Fruit fly (Drosophila melanogaster) whole organism, embryonic: Measurements from ENCODE around the gene CG43693.

ENCODE experiments used
- CG10543 ChIP-seq: fragments of 200-800 bp; sonication (Bioruptor generic); optimal IDR thresholded peaks from 3 replicates; lab custom pipeline; 2017; ENCODE audit warnings: missing biosample characterization, mild to moderate bottlenecking, missing genetic modification characterization, moderate library complexity
- CG1233 ChIP-seq: fragments of 200-800 bp; sonication (Bioruptor generic); optimal IDR thresholded peaks from 4 replicates; lab custom pipeline; 2018; ENCODE audit warnings: missing biosample characterization, mild to moderate bottlenecking, missing genetic modification characterization
- CG13424 ChIP-seq: fragments of 200-800 bp; sonication (Bioruptor generic); optimal IDR thresholded peaks from 2 replicates; lab custom pipeline; 2019; ENCODE audit warnings: missing biosample characterization, mild to moderate bottlenecking, missing genetic modification characterization, moderate library complexity
- CG14050 ChIP-seq: fragments of 200-800 bp; sonication (Bioruptor generic); IDR thresholded peaks from 3 replicates; pipeline ENCODE4 v1.3.6; 2022; ENCODE audit warnings: missing biosample characterization, missing genetic modification characterization
- CG15479 ChIP-seq: fragments of 200-800 bp; sonication (Bioruptor generic); optimal IDR thresholded peaks from 3 replicates; lab custom pipeline; 2019; ENCODE audit warnings: missing biosample characterization, mild to moderate bottlenecking, missing genetic modification characterization, moderate library complexity
- CG15514 ChIP-seq: fragments of 200-800 bp; sonication (Bioruptor generic); optimal IDR thresholded peaks from 3 replicates; lab custom pipeline; 2017; ENCODE audit warnings: missing biosample characterization, missing genetic modification characterization, mild to moderate bottlenecking, moderate library complexity, missing genetic modification reagents
- CG16863 ChIP-seq: fragments of 200-800 bp; sonication (Bioruptor generic); optimal IDR thresholded peaks from 3 replicates; lab custom pipeline; 2016; ENCODE audit warnings: missing biosample characterization, missing genetic modification characterization
- CG17359 ChIP-seq: fragments of 200-800 bp; sonication (Bioruptor generic); optimal IDR thresholded peaks from 3 replicates; lab custom pipeline; 2018; ENCODE audit warnings: missing biosample characterization, mild to moderate bottlenecking, missing genetic modification characterization, moderate library complexity
- CG18599 ChIP-seq: fragments of 200-800 bp; sonication (Bioruptor generic); optimal IDR thresholded peaks from 3 replicates; lab custom pipeline; 2017; ENCODE audit warnings: missing biosample characterization, missing genetic modification characterization, mild to moderate bottlenecking, moderate library complexity, missing genetic modification reagents
- CG3407 ChIP-seq: fragments of 200-800 bp; sonication (Bioruptor generic); optimal IDR thresholded peaks from 2 replicates; lab custom pipeline; 2018; ENCODE audit warnings: missing biosample characterization, mild to moderate bottlenecking, missing genetic modification characterization
- CG34376 ChIP-seq: fragments of 200-800 bp; sonication (Bioruptor generic); optimal IDR thresholded peaks from 2 replicates; lab custom pipeline; 2018; ENCODE audit warnings: missing biosample characterization, mild to moderate bottlenecking, missing genetic modification characterization
- CG34422 ChIP-seq: fragments of 200-800 bp; sonication (Bioruptor generic); IDR thresholded peaks from 3 replicates; pipeline ENCODE4 v1.3.6; 2022; ENCODE audit warnings: missing biosample characterization, missing genetic modification characterization
- CG4424 ChIP-seq: fragments of 200-800 bp; sonication (Bioruptor generic); optimal IDR thresholded peaks from 3 replicates; lab custom pipeline; 2016; ENCODE audit warnings: missing biosample characterization, missing genetic modification characterization
- CG6765 ChIP-seq: fragments of 200-800 bp; sonication (Bioruptor generic); optimal IDR thresholded peaks from 3 replicates; lab custom pipeline; 2017; ENCODE audit warnings: missing biosample characterization, mild to moderate bottlenecking, missing genetic modification characterization
- CG9932 ChIP-seq: fragments of 200-800 bp; sonication (Bioruptor generic); IDR thresholded peaks from 2 replicates; pipeline ENCODE4 v1.3.6; 2022; ENCODE audit warnings: missing biosample characterization, missing genetic modification characterization
- Dad ChIP-seq: fragments of 200-800 bp; sonication (Bioruptor generic); optimal IDR thresholded peaks from 3 replicates; lab custom pipeline; 2016; ENCODE audit warnings: missing biosample characterization, missing genetic modification characterization
- Dref ChIP-seq: fragments of 200-800 bp; sonication (Bioruptor generic); IDR thresholded peaks from 2 replicates; pipeline ENCODE4 v1.3.6; 2022; ENCODE audit warnings: missing biosample characterization, missing genetic modification characterization
- HLH3B ChIP-seq: fragments of 200-800 bp; sonication (Bioruptor generic); IDR thresholded peaks from 2 replicates; pipeline ENCODE4 v1.3.6; 2022; ENCODE audit warnings: missing biosample characterization, missing genetic modification characterization
- Hey ChIP-seq: fragments of 200-800 bp; sonication (Bioruptor generic); optimal IDR thresholded peaks from 3 replicates; lab custom pipeline; 2018; ENCODE audit warnings: missing biosample characterization, mild to moderate bottlenecking, missing genetic modification characterization
- Hmx ChIP-seq: fragments of 200-800 bp; sonication (Bioruptor generic); optimal IDR thresholded peaks from 2 replicates; lab custom pipeline; 2016; ENCODE audit warnings: missing biosample characterization, missing genetic modification characterization
- Hr3 ChIP-seq: fragments of 200-800 bp; sonication (Bioruptor generic); optimal IDR thresholded peaks from 3 replicates; lab custom pipeline; 2016; ENCODE audit warnings: missing biosample characterization, missing genetic modification characterization
- Hr51 ChIP-seq, 2 experiments: fragments of 200-800 bp; sonication (Bioruptor generic); optimal IDR thresholded peaks; 2 replicates in 1 of 2; 3 replicates in 1 of 2; lab custom pipeline; 2016 to 2018; ENCODE audit warnings: missing biosample characterization in 2 of 2, missing genetic modification characterization in 2 of 2, mild to moderate bottlenecking in 1 of 2, moderate library complexity in 1 of 2
- Hr78 ChIP-seq, 2 experiments: fragments of 200-800 bp in 1 of 2; fragments of >200 bp in 1 of 2; sonication (Bioruptor generic) in 1 of 2; optimal IDR thresholded peaks; 2 replicates each; lab custom pipeline; 2017 to 2019; ENCODE audit warnings: missing biosample characterization in 2 of 2, missing genetic modification characterization in 2 of 2, mild to moderate bottlenecking in 1 of 2, moderate library complexity in 1 of 2
- Nf-YB ChIP-seq: fragments of 200-800 bp; sonication (Bioruptor generic); optimal IDR thresholded peaks from 3 replicates; lab custom pipeline; 2019; ENCODE audit warnings: missing biosample characterization, mild to moderate bottlenecking, missing genetic modification characterization, moderate library complexity
- Oaz ChIP-seq: fragments of 200-800 bp; sonication (Bioruptor generic); IDR thresholded peaks from 2 replicates; pipeline ENCODE4 v1.3.6; 2022; ENCODE audit warnings: missing biosample characterization, missing genetic modification characterization
- Pdp1 ChIP-seq, 2 experiments: fragments of 200-800 bp; sonication (Bioruptor generic); optimal IDR thresholded peaks; 3 replicates each; lab custom pipeline; 2016; ENCODE audit warnings: missing biosample characterization in 2 of 2, missing genetic modification characterization in 2 of 2, mild to moderate bottlenecking in 1 of 2, moderate library complexity in 1 of 2
- Sox102F ChIP-seq: fragments of 200-800 bp; sonication (Bioruptor generic); optimal IDR thresholded peaks from 2 replicates; lab custom pipeline; 2018; ENCODE audit warnings: missing biosample characterization, mild to moderate bottlenecking, missing genetic modification characterization, moderate library complexity
- Vsx1 ChIP-seq: fragments of 200-800 bp; sonication (Bioruptor generic); optimal IDR thresholded peaks from 2 replicates; lab custom pipeline; 2017; ENCODE audit warnings: missing biosample characterization, mild to moderate bottlenecking, missing genetic modification characterization, missing genetic modification reagents
- ase ChIP-seq: fragments of 200-800 bp; sonication (Bioruptor generic); IDR thresholded peaks from 3 replicates; pipeline ENCODE4 v1.3.6; 2022; ENCODE audit warnings: missing biosample characterization, missing genetic modification characterization
- az2 ChIP-seq: fragments of 200-800 bp; sonication (Bioruptor generic); optimal IDR thresholded peaks from 3 replicates; lab custom pipeline; 2016; ENCODE audit warnings: missing biosample characterization, missing genetic modification characterization
- br ChIP-seq: fragments of >200 bp; optimal IDR thresholded peaks from 2 replicates; lab custom pipeline; 2017
- chinmo ChIP-seq: fragments of 200-800 bp; sonication (Bioruptor generic); IDR thresholded peaks from 4 replicates; pipeline ENCODE4 v1.3.6; 2022; ENCODE audit warnings: missing biosample characterization, missing genetic modification characterization; ENCODE audit not compliant: partially characterized antibody
- cwo ChIP-seq: fragments of 200-800 bp; sonication (Bioruptor generic); optimal IDR thresholded peaks from 3 replicates; lab custom pipeline; 2017; ENCODE audit warnings: missing biosample characterization, missing genetic modification characterization, mild to moderate bottlenecking, moderate library complexity, missing genetic modification reagents
- dmrt11E ChIP-seq: fragments of 200-800 bp; sonication (Bioruptor generic); optimal IDR thresholded peaks from 3 replicates; lab custom pipeline; 2018; ENCODE audit warnings: missing biosample characterization, mild to moderate bottlenecking, missing genetic modification characterization, moderate library complexity
- exex ChIP-seq: fragments of 200-800 bp; sonication (Bioruptor generic); optimal IDR thresholded peaks from 4 replicates; lab custom pipeline; 2018; ENCODE audit warnings: missing biosample characterization, mild to moderate bottlenecking, missing genetic modification characterization, moderate library complexity
- hb ChIP-seq: fragments of 200-800 bp; sonication (Bioruptor generic); IDR thresholded peaks from 3 replicates; pipeline ENCODE4 v1.3.6; 2022; ENCODE audit warnings: missing biosample characterization, missing genetic modification characterization; ENCODE audit not compliant: partially characterized antibody
- ind ChIP-seq: fragments of 200-800 bp; sonication (Bioruptor generic); optimal IDR thresholded peaks from 3 replicates; lab custom pipeline; 2016; ENCODE audit warnings: missing biosample characterization, missing genetic modification characterization
- insv ChIP-seq, 2 experiments: fragments of 200-800 bp; sonication (Bioruptor generic); optimal IDR thresholded peaks; 3 replicates each; lab custom pipeline; 2016 to 2018; ENCODE audit warnings: missing biosample characterization in 2 of 2, missing genetic modification characterization in 2 of 2
- klu ChIP-seq: fragments of 200-800 bp; sonication (Bioruptor generic); IDR thresholded peaks from 2 replicates; pipeline ENCODE4 v1.3.6; 2022; ENCODE audit warnings: missing biosample characterization, missing genetic modification characterization
- mirr ChIP-seq: fragments of 200-800 bp; sonication (Bioruptor generic); optimal IDR thresholded peaks from 3 replicates; lab custom pipeline; 2018; ENCODE audit warnings: missing biosample characterization, mild to moderate bottlenecking, missing genetic modification characterization
- nerfin-1 ChIP-seq: fragments of 200-800 bp; sonication (Bioruptor generic); optimal IDR thresholded peaks from 3 replicates; lab custom pipeline; 2019; ENCODE audit warnings: missing biosample characterization, mild to moderate bottlenecking, missing genetic modification characterization, moderate library complexity
- pb ChIP-seq: fragments of 200-800 bp; sonication (Bioruptor generic); optimal IDR thresholded peaks from 3 replicates; lab custom pipeline; 2016; ENCODE audit warnings: missing biosample characterization, missing genetic modification characterization
- pnt ChIP-seq: fragments of 200-800 bp; sonication (Bioruptor generic); optimal IDR thresholded peaks from 3 replicates; lab custom pipeline; 2016; ENCODE audit warnings: missing biosample characterization, missing genetic modification characterization
- psq ChIP-seq: fragments of 200-800 bp; sonication (Bioruptor generic); optimal IDR thresholded peaks from 2 replicates; lab custom pipeline; 2017; ENCODE audit warnings: missing biosample characterization, missing genetic modification characterization
- sug ChIP-seq: fragments of 200-800 bp; optimal IDR thresholded peaks from 2 replicates; lab custom pipeline; 2019; ENCODE audit warnings: missing biosample characterization, mild to moderate bottlenecking, missing genetic modification characterization, moderate library complexity
- toy ChIP-seq: fragments of 200-800 bp; sonication (Bioruptor generic); IDR thresholded peaks from 2 replicates; pipeline ENCODE4 v1.3.6; 2022; ENCODE audit warnings: missing biosample characterization, missing genetic modification characterization
- unc-4 ChIP-seq: fragments of 200-800 bp; sonication (Bioruptor generic); IDR thresholded peaks from 2 replicates; pipeline ENCODE4 v1.3.6; 2022; ENCODE audit warnings: missing biosample characterization, missing genetic modification characterization; ENCODE audit not compliant: partially characterized antibody
- vnd ChIP-seq: fragments of 200-800 bp; sonication (Bioruptor generic); IDR thresholded peaks from 3 replicates; pipeline ENCODE4 v1.3.6; 2022; ENCODE audit warnings: missing biosample characterization, missing genetic modification characterization; ENCODE audit not compliant: partially characterized antibody
- z ChIP-seq: fragments of 200-800 bp; sonication (Bioruptor generic); IDR thresholded peaks from 3 replicates; pipeline ENCODE4 v1.3.6; 2022; ENCODE audit warnings: missing biosample characterization, missing genetic modification characterization

CG43693 gene

dm6 chr3L:11004739-11005476, 46.3 kb downstream of the CG43693 start:
- TF ChIP-seq chinmo (0 out of 4 replicates have a peak, but pooled peaks have one; percentile 35), toy (GFP tag; lab: Robert Waterston, UW) (no peak), Hey (tag; lab: Kevin White, UChicago) (peak; percentile 10), CG4424 (GFP tag; lab: Kevin White, UChicago) (no peak), HLH3B (GFP tag; lab: Robert Waterston, UW) (no peak), mirr (GFP tag; lab: Kevin White, UChicago) (peak; percentile 43), sug (tag; lab: Kevin White, UChicago) (peak; percentile 96), hb (GFP tag; lab: Robert Waterston, UW) (no peak), CG13424 (no peak), nerfin-1 (tag; lab: Kevin White, UChicago) (no peak), Oaz (no peak), CG16863 (GFP tag; lab: Kevin White, UChicago) (no peak), CG9932 (GFP tag; lab: Robert Waterston, UW) (no peak), az2 (GFP tag; lab: Kevin White, UChicago) (no peak), Sox102F (GFP tag; lab: Kevin White, UChicago) (no peak), pb (GFP tag; lab: Kevin White, UChicago) (no peak), CG6765 (GFP tag; lab: Kevin White, UChicago) (no peak), Vsx1 (peak; percentile 22), Nf-YB (no peak), insv (GFP tag; optimal IDR thresholded peaks at IDR 0.05; lab: Kevin White, UChicago) (no peak), cwo (GFP tag; lab: Kevin White, UChicago) (peak; percentile 80), z (GFP tag; lab: Robert Waterston, UW) (no peak), CG18599 (peak; percentile 22), Hr78 (GFP tag; optimal IDR thresholded peaks at IDR 0.05; lab: Kevin White, UChicago) (no peak), CG14050 (no peak), CG3407 (GFP tag; lab: Kevin White, UChicago) (no peak), CG10543 (GFP tag; lab: Kevin White, UChicago) (peak; percentile 24), Pdp1 (GFP tag; optimal IDR thresholded peaks at IDR 0.05; lab: Kevin White, UChicago) (peak in 1 of 2 experiments; percentile 89), Hr3 (GFP tag; lab: Kevin White, UChicago) (no peak), dmrt11E (tag; lab: Kevin White, UChicago) (no peak), pnt (GFP tag; lab: Kevin White, UChicago) (no peak), klu (peak; percentile 54; the same call in 1 of the 2 replicates), ind (GFP tag; lab: Kevin White, UChicago) (no peak), CG34376 (GFP tag; lab: Kevin White, UChicago) (peak; percentile 42), br (no peak), psq (GFP tag; lab: Kevin White, UChicago) (no peak), unc-4 (GFP tag; lab: Robert Waterston, UW) (no peak), CG15514 (GFP tag; lab: Kevin White, UChicago) (no peak), Dref (no peak), Hmx (GFP tag; lab: Kevin White, UChicago) (no peak), CG1233 (GFP tag; lab: Kevin White, UChicago) (no peak), CG34422 (GFP tag; lab: Robert Waterston, UW) (no peak), CG17359 (peak; percentile 0), Hr51 (GFP tag; optimal IDR thresholded peaks at IDR 0.05; lab: Kevin White, UChicago) (no peak), Dad (GFP tag; lab: Kevin White, UChicago) (no peak), exex (tag; lab: Kevin White, UChicago) (peak; percentile 97), CG15479 (GFP tag; lab: Kevin White, UChicago) (no peak), ase (GFP tag; lab: Robert Waterston, UW) (no peak), vnd (GFP tag; lab: Robert Waterston, UW) (peak; percentile 58; the same call in 1 of the 3 replicates)
